Fruit fly (Drosophila melanogaster): ENCODE results near the gene knk.

The knk gene

DNA sequence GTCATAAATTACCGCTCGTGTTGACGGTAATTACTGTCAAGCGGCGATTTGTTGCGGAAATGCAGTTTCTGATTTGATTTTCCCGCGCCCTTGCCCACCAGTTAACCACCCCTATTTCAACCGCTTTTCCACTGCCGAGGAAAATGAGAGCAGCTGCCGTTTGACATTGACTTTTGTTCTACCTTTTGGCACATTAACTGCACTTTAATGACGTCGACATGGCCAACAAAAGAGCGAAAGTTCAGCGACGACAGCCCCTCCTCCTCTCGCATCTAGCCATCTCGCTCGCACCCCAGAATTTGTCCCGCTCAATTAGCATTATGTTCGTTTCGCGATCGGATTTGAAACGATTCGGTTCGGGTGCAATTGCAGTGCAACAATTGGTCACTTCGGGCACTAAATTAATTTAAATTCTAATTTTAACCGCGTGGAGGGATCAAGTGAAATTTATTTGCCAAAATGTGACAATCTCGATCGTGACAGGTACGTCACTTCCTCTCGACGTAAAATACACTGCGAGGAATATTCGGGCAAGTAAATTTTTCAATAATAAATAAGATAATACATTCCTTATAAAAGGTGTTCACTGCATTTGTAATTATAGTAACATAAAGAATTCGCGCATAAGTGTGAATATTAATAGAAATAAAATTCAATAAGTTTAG lies 14.2 kb downstream of the knk start (continued):
- no peak for TF ChIP-seq Hand (GFP tag; optimal IDR thresholded peaks at IDR 0.05)
- no peak for TF ChIP-seq H2.0 (GFP tag; IDR thresholded peaks at IDR 0.05)
- no peak for TF ChIP-seq pzg (GFP tag; optimal IDR thresholded peaks at IDR 0.05)
- TF ChIP-seq caup (GFP tag; optimal IDR thresholded peaks at IDR 0.05; ENCODE audit: severe bottlenecking): no peak
- TF ChIP-seq sim (GFP tag; IDR thresholded peaks at IDR 0.05): no peak
- no peak for TF ChIP-seq CG2889 (GFP tag; IDR thresholded peaks at IDR 0.05)
- no peak for TF ChIP-seq CG43689 (GFP tag; IDR thresholded peaks at IDR 0.05)
- no peak for TF ChIP-seq unc-4 (GFP tag; IDR thresholded peaks at IDR 0.05; ENCODE audit: partially characterized antibody)
- no peak for TF ChIP-seq tna (GFP tag; IDR thresholded peaks at IDR 0.05; ENCODE audit: partially characterized antibody)
- TF ChIP-seq CG13287 (GFP tag; IDR thresholded peaks at IDR 0.05; ENCODE audit: partially characterized antibody): no peak
- peak; percentile 7 for TF ChIP-seq pros (GFP tag; optimal IDR thresholded peaks at IDR 0.05)
- no peak for TF ChIP-seq pita (GFP tag; optimal IDR thresholded peaks at IDR 0.05)
- no peak for TF ChIP-seq Abd-B (GFP tag; optimal IDR thresholded peaks at IDR 0.05)
- no peak for TF ChIP-seq BEAF-32 (GFP tag; optimal IDR thresholded peaks at IDR 0.05)
- no peak for TF ChIP-seq CG1024 (GFP tag; IDR thresholded peaks at IDR 0.05)
- TF ChIP-seq D19A (tag; optimal IDR thresholded peaks at IDR 0.05): no peak
- TF ChIP-seq CG6854 (GFP tag; optimal IDR thresholded peaks at IDR 0.05): no peak
- peak in 1 of 2 experiments; percentile 46 for TF ChIP-seq insv (GFP tag; optimal IDR thresholded peaks at IDR 0.05)
- 0 out of 4 replicates have a peak, but pooled peaks have one; percentile 8 for TF ChIP-seq chinmo (GFP tag; IDR thresholded peaks at IDR 0.05; ENCODE audit: partially characterized antibody)
- TF ChIP-seq CG14860 (GFP tag; IDR thresholded peaks at IDR 0.05; ENCODE audit: partially characterized antibody): no peak
- TF ChIP-seq E2f2 (GFP tag; IDR thresholded peaks at IDR 0.05): no peak
- TF ChIP-seq gsb-n (tag; optimal IDR thresholded peaks at IDR 0.05): peak; percentile 68
- no peak for TF ChIP-seq zfh2 (GFP tag; optimal IDR thresholded peaks at IDR 0.05)
- no peak for TF ChIP-seq Vsx1 (GFP tag; optimal IDR thresholded peaks at IDR 0.05)
- no peak for TF ChIP-seq HLH4C (GFP tag; IDR thresholded peaks at IDR 0.05; ENCODE audit: partially characterized antibody)
- TF ChIP-seq CG17612 (GFP tag; IDR thresholded peaks at IDR 0.05): no peak
- no peak for TF ChIP-seq CG18619 (GFP tag; optimal IDR thresholded peaks at IDR 0.05)
- peak; percentile 52 for TF ChIP-seq zen (tag; optimal IDR thresholded peaks at IDR 0.05)
- TF ChIP-seq CG1603 (tag; optimal IDR thresholded peaks at IDR 0.05): no peak
- no peak for TF ChIP-seq Rx (GFP tag; IDR thresholded peaks at IDR 0.05)
- no peak for TF ChIP-seq CG8765 (GFP tag; IDR thresholded peaks at IDR 0.05)
- no peak for TF ChIP-seq CG10321 (GFP tag; IDR thresholded peaks at IDR 0.05)
- no peak for TF ChIP-seq trh (GFP tag; optimal IDR thresholded peaks at IDR 0.05)
- TF ChIP-seq mld (GFP tag; IDR thresholded peaks at IDR 0.05; ENCODE audit: partially characterized antibody): no peak
- TF ChIP-seq ash1 (GFP tag; optimal IDR thresholded peaks at IDR 0.05): no peak
- TF ChIP-seq Deaf1 (tag; optimal IDR thresholded peaks at IDR 0.05): peak; percentile 24
- TF ChIP-seq hb (GFP tag; IDR thresholded peaks at IDR 0.05; ENCODE audit: partially characterized antibody): 0 out of 3 replicates have a peak, but pooled peaks have one; percentile 34

DNA sequence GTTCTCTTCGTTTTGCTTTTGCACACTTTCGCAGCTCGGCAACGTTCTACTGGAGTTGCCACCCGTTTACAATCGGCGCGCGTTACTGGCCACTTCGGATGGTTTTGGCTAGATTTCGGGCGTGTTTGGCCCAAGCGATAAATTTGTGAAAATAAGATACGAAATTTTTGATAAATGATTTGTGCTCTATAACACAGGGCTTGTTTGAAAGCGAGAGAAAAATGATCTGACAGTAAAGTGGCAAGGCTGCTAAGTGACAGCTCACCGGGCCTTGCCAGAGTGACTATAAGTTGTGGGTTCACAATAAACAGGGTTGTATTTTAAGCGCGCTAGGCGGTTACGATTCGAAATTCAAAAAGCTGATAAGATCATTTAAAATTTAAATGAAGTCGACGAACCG lies 15.5 kb downstream of the knk start, which contains the start of gene Fmr1:
TSS of gene Fmr1 (minus strand) at position 184 of the 400 bp plus-strand sequence.
- TF ChIP-seq kni (GFP tag; optimal IDR thresholded peaks at IDR 0.05): peak; percentile 22
- no peak for TF ChIP-seq Adf1 (GFP tag; IDR thresholded peaks at IDR 0.05)
- no peak for TF ChIP-seq gcm (GFP tag; optimal IDR thresholded peaks at IDR 0.05)
- peak; percentile 87 for TF ChIP-seq CG14710 (tag; optimal IDR thresholded peaks at IDR 0.05)
- TF ChIP-seq en (GFP tag; optimal IDR thresholded peaks at IDR 0.05): no peak
- 0 out of 2 replicates have a peak, but pooled peaks have one; percentile 32 for TF ChIP-seq E2f1 (GFP tag; IDR thresholded peaks at IDR 0.05)
- TF ChIP-seq CG7745 (tag; optimal IDR thresholded peaks at IDR 0.05): no peak
- peak; percentile 83 for TF ChIP-seq stwl (tag; optimal IDR thresholded peaks at IDR 0.05)
- no peak for TF ChIP-seq jigr1 (GFP tag; IDR thresholded peaks at IDR 0.05)
- TF ChIP-seq ara (GFP tag; IDR thresholded peaks at IDR 0.05): no peak
- TF ChIP-seq CG4854 (GFP tag; optimal IDR thresholded peaks at IDR 0.05): peak; percentile 28
- TF ChIP-seq CG3163 (GFP tag; optimal IDR thresholded peaks at IDR 0.05): peak; percentile 41
- no peak for TF ChIP-seq tap (tag; optimal IDR thresholded peaks at IDR 0.05)
- peak; percentile 35 for TF ChIP-seq CG12942 (GFP tag; optimal IDR thresholded peaks at IDR 0.05)

Data from whole organism, embryonic.